Worm (Caenorhabditis elegans) whole organism, early embryonic: ENCODE data around the gene F37C4.6.

Experiments used
- B0310.2 ChIP-seq: sonication (generic microtip); optimal IDR thresholded peaks from 2 replicates; lab custom pipeline; 2016; ENCODE audit warnings: mild to moderate bottlenecking, missing genetic modification characterization, missing compliant biosample characterization
- F13C5.2 ChIP-seq: sonication (generic microtip); optimal IDR thresholded peaks from 2 replicates; lab custom pipeline; 2017; ENCODE audit warnings: mild to moderate bottlenecking, missing genetic modification characterization, inconsistent platforms, missing compliant biosample characterization
- aly-1 ChIP-seq: sonication (generic microtip); optimal IDR thresholded peaks from 2 replicates; lab custom pipeline; 2016; ENCODE audit warnings: missing genetic modification characterization, missing compliant biosample characterization
- ama-1 ChIP-seq: fragments of 150-350 bp; optimal IDR thresholded peaks from 2 replicates; lab custom pipeline; 2014
- ceh-13 ChIP-seq: fragments of 200-800 bp; sonication (Bioruptor generic); optimal IDR thresholded peaks from 2 replicates; lab custom pipeline; 2018; ENCODE audit warnings: mild to moderate bottlenecking, missing genetic modification characterization, missing compliant biosample characterization
- ceh-36 ChIP-seq: sonication (generic microtip); optimal IDR thresholded peaks from 2 replicates; lab custom pipeline; 2016; ENCODE audit warnings: missing genetic modification characterization, inconsistent platforms, missing compliant biosample characterization
- ets-7 ChIP-seq: sonication (generic microtip); optimal IDR thresholded peaks from 2 replicates; lab custom pipeline; 2016; ENCODE audit warnings: missing genotype, missing genetic modification characterization, missing compliant biosample characterization
- flt-1 ChIP-seq: fragments of 200-800 bp; sonication (Bioruptor generic); IDR thresholded peaks from 2 replicates; pipeline ENCODE4 v1.3.6; 2022; ENCODE audit warnings: missing genetic modification characterization, missing compliant biosample characterization
- hmbx-1 ChIP-seq: sonication (generic microtip); optimal IDR thresholded peaks from 2 replicates; lab custom pipeline; 2016; ENCODE audit warnings: mild to moderate bottlenecking, missing genetic modification characterization, missing compliant biosample characterization
- hmg-4 ChIP-seq: fragments of 200-800 bp; sonication (Bioruptor generic); optimal IDR thresholded peaks from 2 replicates; lab custom pipeline; 2018; ENCODE audit warnings: mild to moderate bottlenecking, missing genetic modification characterization, missing compliant biosample characterization
- hnd-1 ChIP-seq: sonication (generic microtip); optimal IDR thresholded peaks from 2 replicates; lab custom pipeline; 2016; ENCODE audit warnings: missing genetic modification characterization, missing compliant biosample characterization
- pes-1 ChIP-seq: fragments of 200-800 bp; sonication (Bioruptor generic); IDR thresholded peaks from 2 replicates; pipeline ENCODE4 v1.3.6; 2022; ENCODE audit warnings: missing genetic modification reagents, missing genetic modification characterization, missing compliant biosample characterization
- scrt-1 ChIP-seq: fragments of 200-800 bp; sonication (Bioruptor generic); IDR thresholded peaks from 2 replicates; pipeline ENCODE4 v1.3.6; 2022; ENCODE audit warnings: missing genetic modification characterization, missing compliant biosample characterization
- sea-1 ChIP-seq: fragments of 200-800 bp; sonication (Bioruptor generic); conservative IDR thresholded peaks from 2 replicates; pipeline ENCODE4 v1.3.6; 2022; ENCODE audit warnings: missing genetic modification characterization, missing compliant biosample characterization
- tbx-11 ChIP-seq: fragments of 200-800 bp; sonication (Bioruptor generic); IDR thresholded peaks from 2 replicates; pipeline ENCODE4 v1.3.6; 2022; ENCODE audit warnings: missing genetic modification characterization, missing compliant biosample characterization
- tbx-37 ChIP-seq: fragments of 200-800 bp; sonication (Bioruptor generic); conservative IDR thresholded peaks from 2 replicates; pipeline ENCODE4 v1.3.6; 2022; ENCODE audit warnings: missing genetic modification reagents, missing genetic modification characterization, missing compliant biosample characterization
- tra-4 ChIP-seq: sonication (generic microtip); optimal IDR thresholded peaks from 2 replicates; lab custom pipeline; 2017; ENCODE audit warnings: missing genetic modification characterization, missing compliant biosample characterization

F37C4.6 gene

ce11 chrIV:3859552-3859951 is 18.6 kb downstream of the F37C4.6 start:
- TF ChIP-seq ama-1 (lab: Kevin White, UChicago) (no peak), tbx-37 (GFP tag; lab: Robert Waterston, UW) (no peak), aly-1 (tag; lab: Kevin White, UChicago) (no peak), tbx-11 (no peak), B0310.2 (tag; lab: Kevin White, UChicago) (no peak)

- no peak for TF ChIP-seq tbx-37 (GFP tag; lab: Robert Waterston, UW)
- TF ChIP-seq ama-1 (lab: Kevin White, UChicago) = no peak
- no peak for TF ChIP-seq hmg-4 (GFP tag; lab: Kevin White, UChicago)
- no peak for TF ChIP-seq tbx-11
- TF ChIP-seq aly-1 (tag; lab: Kevin White, UChicago) = no peak
Observed at ce11 chrIV:3857999-3858552, 20.1 kb downstream of the F37C4.6 start.

DNA sequence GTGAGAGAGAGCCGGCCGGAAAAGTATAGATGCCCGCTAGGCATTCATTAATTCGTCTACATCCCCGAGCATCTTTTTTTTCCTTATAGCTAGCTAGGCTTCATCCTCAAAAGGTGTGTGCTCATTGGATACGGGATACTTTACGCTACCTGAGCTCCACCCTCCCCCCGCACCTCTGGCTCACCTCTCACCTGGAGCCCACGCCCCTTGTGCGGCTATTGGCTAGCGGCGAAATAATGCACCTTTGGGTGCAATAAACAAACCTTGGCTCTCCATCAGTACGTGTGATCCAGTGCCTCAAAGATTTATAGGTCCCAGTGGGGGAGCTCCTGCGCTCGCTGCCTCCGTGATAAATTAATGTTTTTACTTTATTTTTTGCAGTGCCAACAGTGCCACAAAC is 21.9 kb downstream of the F37C4.6 start:
- TF ChIP-seq hmbx-1 (tag; lab: Kevin White, UChicago) = no peak
- TF ChIP-seq pes-1 = 0 out of 2 replicates have a peak, but pooled peaks have one; percentile 18
- peak; percentile 15 for TF ChIP-seq hmg-4 (GFP tag; lab: Kevin White, UChicago)

DNA sequence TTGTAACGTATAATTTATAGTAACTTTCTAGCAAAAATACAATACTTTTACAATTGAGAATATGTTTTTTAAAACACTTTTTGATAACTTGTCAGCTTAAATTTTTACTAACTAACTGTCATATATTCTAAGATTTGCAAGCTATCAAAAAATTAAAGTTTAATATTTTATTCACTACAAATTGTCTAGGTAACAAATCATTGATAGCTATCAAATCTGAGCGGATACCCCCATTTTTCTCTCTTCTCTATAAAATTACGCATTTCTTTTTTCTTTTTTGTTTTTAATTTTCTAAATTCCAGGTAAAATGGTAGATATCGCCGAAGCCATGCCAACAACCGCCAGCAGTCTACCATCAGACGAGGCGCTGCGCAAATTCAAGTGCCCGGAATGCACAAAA is 22.6 kb downstream of the F37C4.6 start, which contains the start of gene zag-1:
Gene zag-1 (plus strand): TSS at position 301 of the 400 bp plus-strand sequence.
- TF ChIP-seq ceh-13 (GFP tag; lab: Kevin White, UChicago) = no peak
- TF ChIP-seq scrt-1 = no peak
- TF ChIP-seq flt-1 = no peak
- TF ChIP-seq sea-1 = no peak
- TF ChIP-seq tra-4 (tag; lab: Kevin White, UChicago) = no peak
- no peak for TF ChIP-seq tbx-11
- TF ChIP-seq ama-1 (lab: Kevin White, UChicago) = no peak
- TF ChIP-seq B0310.2 (tag; lab: Kevin White, UChicago) = no peak
- TF ChIP-seq ets-7 = no peak
- TF ChIP-seq pes-1 = no peak
- no peak for TF ChIP-seq tbx-37 (GFP tag; lab: Robert Waterston, UW)

DNA sequence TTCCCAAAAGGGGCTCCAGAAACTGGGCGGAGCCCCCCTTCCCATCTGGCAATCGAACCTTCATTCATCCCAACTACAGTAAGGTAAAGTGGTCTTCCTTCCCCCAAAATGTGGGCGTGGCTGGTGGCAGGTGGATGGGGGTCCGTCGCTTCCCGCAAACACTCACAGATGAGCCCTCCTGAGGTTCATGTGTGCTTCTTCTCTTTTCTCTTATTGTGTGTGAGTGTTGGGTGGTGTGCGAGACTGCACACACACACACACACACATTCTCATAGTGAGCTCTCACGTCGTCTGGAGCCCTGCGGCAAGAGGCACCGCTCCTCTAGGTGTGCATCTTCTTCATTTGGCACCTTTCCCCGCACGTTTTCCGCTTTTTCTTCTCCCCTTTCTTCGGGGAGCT is 23.5 kb downstream of the F37C4.6 start:
- TF ChIP-seq aly-1 (tag; lab: Kevin White, UChicago) (peak; percentile 20), hnd-1 (tag; lab: Kevin White, UChicago) (no peak)

- TF ChIP-seq pes-1 (no peak), flt-1 (no peak), F13C5.2 (no peak), ceh-36 (tag; lab: Kevin White, UChicago) (no peak), tbx-37 (GFP tag; lab: Robert Waterston, UW) (no peak), scrt-1 (no peak), ama-1 (lab: Kevin White, UChicago) (no peak), tra-4 (tag; lab: Kevin White, UChicago) (no peak), B0310.2 (tag; lab: Kevin White, UChicago) (no peak), tbx-11 (no peak)
Observed at ce11 chrIV:3853557-3853956, 24.6 kb downstream of the F37C4.6 start.

- TF ChIP-seq B0310.2 (tag; lab: Kevin White, UChicago) (no peak), flt-1 (no peak), hmbx-1 (tag; lab: Kevin White, UChicago) (no peak), aly-1 (tag; lab: Kevin White, UChicago) (no peak)
Observed at ce11 chrIV:3848985-3849384, 29.1 kb downstream of the F37C4.6 start.

DNA sequence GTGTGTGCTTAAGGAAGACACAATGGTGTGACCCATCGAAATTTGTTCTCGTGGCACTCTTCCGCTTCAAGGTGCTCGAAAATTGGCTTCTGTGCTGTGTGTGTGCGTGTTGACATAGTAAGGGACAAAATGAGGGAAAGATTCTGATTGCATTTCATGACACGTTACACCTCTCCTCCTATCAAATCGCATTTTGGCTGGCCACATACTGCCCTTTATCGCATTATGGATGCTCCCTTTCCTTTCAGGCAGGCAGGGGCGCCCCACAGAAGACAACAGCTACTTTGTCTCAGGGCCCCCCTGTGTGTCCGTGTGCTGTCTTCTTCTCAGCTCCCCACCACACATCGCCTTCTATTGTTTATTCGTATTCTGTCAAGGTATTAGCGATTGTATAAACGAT is 30.6 kb downstream of the F37C4.6 start:
- TF ChIP-seq scrt-1 (no peak), ceh-13 (GFP tag; lab: Kevin White, UChicago) (no peak), B0310.2 (tag; lab: Kevin White, UChicago) (no peak), aly-1 (tag; lab: Kevin White, UChicago) (no peak), tbx-11 (no peak), ets-7 (no peak), hmbx-1 (tag; lab: Kevin White, UChicago) (no peak), ceh-36 (tag; lab: Kevin White, UChicago) (no peak), pes-1 (no peak), hnd-1 (tag; lab: Kevin White, UChicago) (no peak), tra-4 (tag; lab: Kevin White, UChicago) (no peak), flt-1 (no peak), F13C5.2 (no peak), ama-1 (lab: Kevin White, UChicago) (no peak), hmg-4 (GFP tag; lab: Kevin White, UChicago) (no peak), sea-1 (no peak), tbx-37 (GFP tag; lab: Robert Waterston, UW) (no peak)

DNA sequence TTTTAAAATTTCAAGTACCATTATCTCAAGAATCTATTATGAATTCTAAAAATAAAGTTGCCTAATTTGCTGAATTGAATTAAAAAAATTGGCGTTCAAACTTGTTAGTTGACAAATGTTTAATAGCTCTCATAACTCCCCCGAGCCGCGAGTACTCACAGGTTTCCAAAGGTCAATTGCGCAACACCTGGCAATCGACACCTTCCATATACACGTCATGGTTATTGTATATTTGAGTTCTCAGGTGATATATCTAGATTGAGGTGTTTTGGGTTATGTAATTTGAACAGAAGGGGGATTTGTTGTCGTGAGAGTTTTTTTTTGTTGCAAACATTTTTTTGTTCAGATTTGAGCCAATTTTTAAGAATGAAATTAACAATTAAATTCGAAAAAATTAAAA is 33.5 kb downstream of the F37C4.6 start:
- no peak for TF ChIP-seq sea-1
- no peak for TF ChIP-seq ceh-13 (GFP tag; lab: Kevin White, UChicago)
- no peak for TF ChIP-seq ceh-36 (tag; lab: Kevin White, UChicago)
- no peak for TF ChIP-seq pes-1
